Worm (Caenorhabditis elegans) whole organism, L4/young adult: ENCODE results near the gene hlh-17.

ENCODE experiments used
- W03F9.2 ChIP-seq: fragments of 150-350 bp; optimal IDR thresholded peaks from 2 replicates; lab custom pipeline; 2014; ENCODE audit warnings: missing biosample characterization, missing genetic modification characterization
- dao-5 ChIP-seq: sonication (generic microtip); optimal IDR thresholded peaks from 2 replicates; lab custom pipeline; 2016; ENCODE audit warnings: missing genotype, missing genetic modification characterization, moderate library complexity, missing compliant biosample characterization
- him-1 ChIP-seq: sonication (generic microtip); optimal IDR thresholded peaks from 2 replicates; lab custom pipeline; 2016; ENCODE audit warnings: missing genotype, missing genetic modification reagents, missing genetic modification characterization, missing compliant biosample characterization

Gene hlh-17

ce11 chrIV:16254464-16254863, at the start of gene hlh-17:
TSS of gene hlh-17 (plus strand) at chrIV:16254764.
- TF ChIP-seq W03F9.2 (tag; lab: Kevin White, UChicago) = no peak
- TF ChIP-seq dao-5 (tag; lab: Kevin White, UChicago) = no peak
- TF ChIP-seq him-1 (tag; lab: Kevin White, UChicago) = no peak

- no peak for TF ChIP-seq W03F9.2 (tag; lab: Kevin White, UChicago)
- no peak for TF ChIP-seq him-1 (tag; lab: Kevin White, UChicago)
- TF ChIP-seq dao-5 (tag; lab: Kevin White, UChicago) = no peak
Observed at ce11 chrIV:16210913-16211312, 43.7 kb upstream of the hlh-17 start, which contains the start of gene H25K10.2. TSS of gene H25K10.2 (minus strand) at chrIV:16211013.

- TF ChIP-seq W03F9.2 (tag; lab: Kevin White, UChicago) = no peak
- TF ChIP-seq dao-5 (tag; lab: Kevin White, UChicago) = no peak
- no peak for TF ChIP-seq him-1 (tag; lab: Kevin White, UChicago)
Observed at ce11 chrIV:16216165-16216564, 38.4 kb upstream of the hlh-17 start.

- TF ChIP-seq W03F9.2 (tag; lab: Kevin White, UChicago) = no peak
- no peak for TF ChIP-seq dao-5 (tag; lab: Kevin White, UChicago)
- no peak for TF ChIP-seq him-1 (tag; lab: Kevin White, UChicago)
Observed at ce11 chrIV:16220688-16221087, 33.9 kb upstream of the hlh-17 start.

- TF ChIP-seq W03F9.2 (tag; lab: Kevin White, UChicago) (no peak), him-1 (tag; lab: Kevin White, UChicago) (no peak), dao-5 (tag; lab: Kevin White, UChicago) (no peak)
Observed at ce11 chrIV:16221559-16221958, 33.0 kb upstream of the hlh-17 start, which contains the start of gene srv-11. TSS of gene srv-11 (minus strand) at chrIV:16221659.

- TF ChIP-seq him-1 (tag; lab: Kevin White, UChicago) (no peak), dao-5 (tag; lab: Kevin White, UChicago) (no peak), W03F9.2 (tag; lab: Kevin White, UChicago) (no peak)
Observed at ce11 chrIV:16225747-16226146, 28.8 kb upstream of the hlh-17 start, which contains the start of gene H25K10.4. TSS of gene H25K10.4 (plus strand) at chrIV:16226047.

- TF ChIP-seq him-1 (tag; lab: Kevin White, UChicago) = no peak
- TF ChIP-seq dao-5 (tag; lab: Kevin White, UChicago) = no peak
Observed at ce11 chrIV:16230464-16230863, 24.1 kb upstream of the hlh-17 start.

- TF ChIP-seq dao-5 (tag; lab: Kevin White, UChicago) (no peak), W03F9.2 (tag; lab: Kevin White, UChicago) (no peak), him-1 (tag; lab: Kevin White, UChicago) (no peak)
Observed at ce11 chrIV:16233028-16233427, 21.5 kb upstream of the hlh-17 start, which contains the start of the genes hpa-1 and irld-39. TSS of gene hpa-1 (minus strand) at chrIV:16233128. TSS of gene irld-39 (plus strand) at chrIV:16233148.

- no peak for TF ChIP-seq dao-5 (tag; lab: Kevin White, UChicago)
- TF ChIP-seq him-1 (tag; lab: Kevin White, UChicago) = no peak
- no peak for TF ChIP-seq W03F9.2 (tag; lab: Kevin White, UChicago)
Observed at ce11 chrIV:16236827-16237226, 17.7 kb upstream of the hlh-17 start.

- TF ChIP-seq dao-5 (tag; lab: Kevin White, UChicago) (no peak), W03F9.2 (tag; lab: Kevin White, UChicago) (no peak), him-1 (tag; lab: Kevin White, UChicago) (no peak)
Observed at ce11 chrIV:16238555-16238954, 16.0 kb upstream of the hlh-17 start, which contains the start of gene srw-61. TSS of gene srw-61 (minus strand) at chrIV:16238655.

- no peak for TF ChIP-seq W03F9.2 (tag; lab: Kevin White, UChicago)
- TF ChIP-seq him-1 (tag; lab: Kevin White, UChicago) = no peak
- no peak for TF ChIP-seq dao-5 (tag; lab: Kevin White, UChicago)
Observed at ce11 chrIV:16247131-16247530, 7.4 kb upstream of the hlh-17 start, which contains the start of gene F38C2.1. TSS of gene F38C2.1 (plus strand) at chrIV:16247431.

ce11 chrIV:16257330-16257729, 2.8 kb downstream of the hlh-17 start, which contains the start of gene hlh-31:
TSS of gene hlh-31 (plus strand) at chrIV:16257630.
- TF ChIP-seq dao-5 (tag; lab: Kevin White, UChicago) (no peak), him-1 (tag; lab: Kevin White, UChicago) (no peak), W03F9.2 (tag; lab: Kevin White, UChicago) (no peak)

- TF ChIP-seq dao-5 (tag; lab: Kevin White, UChicago) (no peak), W03F9.2 (tag; lab: Kevin White, UChicago) (no peak), him-1 (tag; lab: Kevin White, UChicago) (no peak)
Observed at ce11 chrIV:16270955-16271354, 16.4 kb downstream of the hlh-17 start, which contains the start of gene F38C2.4. TSS of gene F38C2.4 (plus strand) at chrIV:16271255.

ce11 chrIV:16277291-16277690, 22.7 kb downstream of the hlh-17 start, which contains the start of gene F38C2.7:
TSS of gene F38C2.7 (minus strand) at chrIV:16277391.
- TF ChIP-seq him-1 (tag; lab: Kevin White, UChicago) = no peak
- TF ChIP-seq dao-5 (tag; lab: Kevin White, UChicago) = no peak
- TF ChIP-seq W03F9.2 (tag; lab: Kevin White, UChicago) = no peak
